Worm (Caenorhabditis elegans) whole organism, L3 larva: ENCODE measurements around the gene ZC116.5.

ENCODE experiments used
- ama-1 ChIP-seq: fragments of 150-350 bp; optimal IDR thresholded peaks from 2 replicates; lab custom pipeline; 2018
- ceh-9 ChIP-seq: sonication (generic microtip); optimal IDR thresholded peaks from 2 replicates; lab custom pipeline; 2018; ENCODE audit warnings: missing biosample characterization, missing genetic modification characterization
- egl-27 ChIP-seq: sonication (generic microtip); optimal IDR thresholded peaks from 4 replicates; lab custom pipeline; 2017; ENCODE audit warnings: missing biosample characterization, missing genetic modification reagents, missing genetic modification characterization
- fkh-10 ChIP-seq: sonication (generic microtip); optimal IDR thresholded peaks from 2 replicates; lab custom pipeline; 2017; ENCODE audit warnings: missing biosample characterization, missing genetic modification reagents, missing genetic modification characterization
- fos-1 ChIP-seq: fragments of 150-350 bp; optimal IDR thresholded peaks from 2 replicates; lab custom pipeline; 2014; ENCODE audit warnings: missing biosample characterization, missing genetic modification characterization
- mdl-1 ChIP-seq: fragments of 150-350 bp; optimal IDR thresholded peaks from 2 replicates; lab custom pipeline; 2014; ENCODE audit warnings: missing biosample characterization, missing genetic modification characterization
- nhr-11 ChIP-seq: fragments of 150-350 bp; optimal IDR thresholded peaks from 2 replicates; lab custom pipeline; 2014; ENCODE audit warnings: missing biosample characterization, missing genetic modification characterization
- nhr-237 ChIP-seq: fragments of 150-350 bp; optimal IDR thresholded peaks from 2 replicates; lab custom pipeline; 2014; ENCODE audit warnings: missing biosample characterization, missing genetic modification characterization
- nhr-76 ChIP-seq: fragments of 150-350 bp; sonication (generic microtip); optimal IDR thresholded peaks from 5 replicates; lab custom pipeline; 2014; ENCODE audit warnings: missing biosample characterization, missing genetic modification characterization
- nhr-77 ChIP-seq: fragments of 150-350 bp; optimal IDR thresholded peaks from 2 replicates; lab custom pipeline; 2014; ENCODE audit warnings: missing biosample characterization, missing genetic modification characterization
- skn-1 ChIP-seq: fragments of 150-350 bp; optimal IDR thresholded peaks from 2 replicates; lab custom pipeline; 2014; ENCODE audit warnings: missing biosample characterization, missing genetic modification characterization
- tbx-2 ChIP-seq: sonication (generic microtip); optimal IDR thresholded peaks from 2 replicates; lab custom pipeline; 2016; ENCODE audit warnings: mild to moderate bottlenecking, missing genetic modification characterization, missing compliant biosample characterization
- unc-39 ChIP-seq: sonication (generic microtip); optimal IDR thresholded peaks from 4 replicates; lab custom pipeline; 2017; ENCODE audit warnings: missing biosample characterization, missing genetic modification characterization
- unc-62 ChIP-seq: fragments of 150-350 bp; sonication (generic microtip); optimal IDR thresholded peaks from 4 replicates; lab custom pipeline; 2014; ENCODE audit warnings: missing biosample characterization, missing genetic modification reagents, missing genetic modification characterization

DNA sequence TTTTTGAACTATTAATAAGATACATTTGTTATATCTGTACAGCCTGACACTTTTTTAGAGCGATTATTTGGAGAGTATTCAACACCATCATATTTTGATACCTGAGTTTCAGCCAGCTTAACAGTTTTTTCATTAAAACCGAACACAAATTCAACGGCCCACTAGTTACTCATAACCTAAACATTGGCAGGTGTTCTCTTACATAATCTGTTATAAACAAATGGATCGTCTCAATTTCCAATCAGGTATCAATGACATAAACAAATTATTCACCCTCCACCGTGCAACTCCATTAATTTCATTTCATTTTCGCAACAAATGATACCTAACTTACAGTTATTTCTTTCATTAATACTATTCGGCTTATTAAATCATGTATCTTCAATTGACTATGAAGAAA is 2.3 kb upstream of the ZC116.5 start, which contains the start of gene cubn-1:
- TF ChIP-seq nhr-76 (tag; lab: Kevin White, UChicago): no peak
- TF ChIP-seq tbx-2: no peak
- no peak for TF ChIP-seq ama-1 (lab: Kevin White, UChicago)
- no peak for TF ChIP-seq nhr-77 (tag; lab: Kevin White, UChicago)
- TF ChIP-seq mdl-1 (tag; lab: Kevin White, UChicago): no peak
- no peak for TF ChIP-seq ceh-9 (tag; lab: Kevin White, UChicago)
- TF ChIP-seq fkh-10: no peak
- TF ChIP-seq skn-1 (tag; lab: Kevin White, UChicago): no peak
- no peak for TF ChIP-seq egl-27 (tag; lab: Kevin White, UChicago)
- no peak for TF ChIP-seq unc-39 (tag; lab: Kevin White, UChicago)
- no peak for TF ChIP-seq nhr-237 (tag; lab: Kevin White, UChicago)
- TF ChIP-seq unc-62 (GFP tag; lab: Kevin White, UChicago): no peak
- TF ChIP-seq nhr-11: no peak
- TF ChIP-seq fos-1 (tag; lab: Kevin White, UChicago): no peak
